Worm (Caenorhabditis elegans): ENCODE data around the gene T08B6.9.

DNA sequence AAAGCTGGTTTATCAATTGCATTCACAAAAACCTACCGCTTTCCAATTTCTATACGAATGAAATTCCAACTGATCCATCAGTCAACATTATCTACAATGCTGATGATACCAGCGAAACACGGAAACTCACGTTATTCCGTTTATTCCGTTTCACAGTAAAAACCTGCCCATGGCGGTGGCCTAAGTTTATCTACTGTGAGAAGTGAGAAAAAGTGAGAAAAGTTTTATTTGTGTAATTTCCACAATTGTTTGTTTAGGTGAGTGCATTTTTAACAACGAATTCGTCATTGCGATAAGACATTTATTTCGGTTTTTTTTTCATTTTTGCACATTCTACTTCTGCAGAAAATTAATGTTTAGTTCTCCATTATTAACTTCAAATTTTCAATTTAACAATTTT is 39.4 kb downstream of the T08B6.9 start, which contains the start of gene Y9C9A.8:
- TF ChIP-seq T20F7.1 (GFP tag; optimal IDR thresholded peaks at IDR 0.05): no peak
- TF ChIP-seq duxl-1 (tag; optimal IDR thresholded peaks at IDR 0.05; ENCODE audit: poor library complexity): no peak
- no peak for TF ChIP-seq lsy-2 (tag; optimal IDR thresholded peaks at IDR 0.05)
- TF ChIP-seq fkh-10 (GFP tag; optimal IDR thresholded peaks at IDR 0.05): no peak
- TF ChIP-seq Y5F2A.4 (GFP tag; optimal IDR thresholded peaks at IDR 0.05): no peak
- no peak for TF ChIP-seq ztf-11 (tag; optimal IDR thresholded peaks at IDR 0.05)
- TF ChIP-seq lin-39 (tag; optimal IDR thresholded peaks at IDR 0.05): no peak
- TF ChIP-seq snpc-4 (tag; optimal IDR thresholded peaks at IDR 0.05): no peak
- no peak for TF ChIP-seq nhr-10 (tag; optimal IDR thresholded peaks at IDR 0.05)
- TF ChIP-seq hlh-30 (tag; optimal IDR thresholded peaks at IDR 0.05; ENCODE audit: insufficient read depth): no peak
- TF ChIP-seq nhr-76 (tag; optimal IDR thresholded peaks at IDR 0.05): no peak
